Worm (Caenorhabditis elegans) whole organism, L2 larva: ENCODE results near the gene dnbp-1.
A peak's percentile ranks its signal among the peaks of the same experiment; 100 is the strongest.

ENCODE experiments used
- F13H6.1 ChIP-seq: sonication (generic microtip); optimal IDR thresholded peaks from 2 replicates; lab custom pipeline; 2016; ENCODE audit warnings: missing genetic modification characterization, missing compliant biosample characterization
- R02D3.7 ChIP-seq: fragments of 150-350 bp; optimal IDR thresholded peaks from 2 replicates; lab custom pipeline; 2014; ENCODE audit warnings: missing biosample characterization, missing genetic modification characterization
- Y55F3AM.14 ChIP-seq: fragments of 200-800 bp; sonication (Bioruptor generic); optimal IDR thresholded peaks from 2 replicates; lab custom pipeline; 2018; ENCODE audit warnings: mild to moderate bottlenecking, missing genetic modification characterization, missing compliant biosample characterization
- ZK546.5 ChIP-seq: sonication (generic microtip); optimal IDR thresholded peaks from 2 replicates; lab custom pipeline; 2017; ENCODE audit warnings: missing biosample characterization, missing genetic modification characterization
- alr-1 ChIP-seq: fragments of 150-350 bp; optimal IDR thresholded peaks from 2 replicates; lab custom pipeline; 2014; ENCODE audit warnings: missing biosample characterization, missing genetic modification characterization
- blmp-1 ChIP-seq: sonication (generic microtip); optimal IDR thresholded peaks from 2 replicates; lab custom pipeline; 2017; ENCODE audit warnings: missing genetic modification characterization, mild to moderate bottlenecking, missing compliant biosample characterization, antibody characterized with exemption, moderate library complexity; ENCODE audit not compliant: insufficient read depth
- ceh-16 ChIP-seq: fragments of 150-350 bp; optimal IDR thresholded peaks from 2 replicates; lab custom pipeline; 2014; ENCODE audit warnings: missing biosample characterization, missing genetic modification characterization
- crh-2 ChIP-seq: sonication (generic microtip); optimal IDR thresholded peaks from 2 replicates; lab custom pipeline; 2017; ENCODE audit warnings: missing biosample characterization, missing genetic modification characterization
- dmd-4 ChIP-seq: sonication (generic microtip); optimal IDR thresholded peaks from 2 replicates; lab custom pipeline; 2017; ENCODE audit warnings: missing biosample characterization, missing genetic modification characterization
- egl-27 ChIP-seq: sonication (generic microtip); optimal IDR thresholded peaks from 3 replicates; lab custom pipeline; 2017; ENCODE audit warnings: missing biosample characterization, missing genetic modification reagents, missing genetic modification characterization
- elt-1 ChIP-seq: fragments of 150-350 bp; optimal IDR thresholded peaks from 2 replicates; lab custom pipeline; 2014; ENCODE audit warnings: missing biosample characterization, missing genetic modification characterization
- elt-3 ChIP-seq: sonication (generic microtip); optimal IDR thresholded peaks from 2 replicates; lab custom pipeline; 2017; ENCODE audit warnings: missing biosample characterization, missing genetic modification characterization
- gmeb-1 ChIP-seq: fragments of 150-350 bp; optimal IDR thresholded peaks from 2 replicates; lab custom pipeline; 2014; ENCODE audit warnings: missing biosample characterization, missing genetic modification characterization
- lin-11 ChIP-seq: fragments of 150-350 bp; sonication (generic microtip); optimal IDR thresholded peaks from 2 replicates; lab custom pipeline; 2014; ENCODE audit warnings: missing biosample characterization, missing genetic modification characterization, inconsistent platforms, mixed read lengths
- lin-13 ChIP-seq: fragments of 150-350 bp; optimal IDR thresholded peaks from 2 replicates; lab custom pipeline; 2014; ENCODE audit warnings: missing biosample characterization, missing genetic modification reagents, missing genetic modification characterization
- lin-39 ChIP-seq: fragments of 150-350 bp; optimal IDR thresholded peaks from 2 replicates; lab custom pipeline; 2014; ENCODE audit warnings: missing biosample characterization, missing genetic modification reagents, missing genetic modification characterization
- lsy-2 ChIP-seq, 2 experiments: fragments of 150-350 bp in 1 of 2; sonication (generic microtip) in 1 of 2; optimal IDR thresholded peaks; 2 replicates each; lab custom pipeline; 2014 to 2017; ENCODE audit warnings: missing biosample characterization in 2 of 2, missing genetic modification characterization in 2 of 2
- mab-5 ChIP-seq: fragments of 150-350 bp; optimal IDR thresholded peaks from 2 replicates; lab custom pipeline; 2014; ENCODE audit warnings: missing biosample characterization, missing genetic modification characterization
- mbf-1 ChIP-seq: sonication (generic microtip); optimal IDR thresholded peaks from 2 replicates; lab custom pipeline; 2017; ENCODE audit warnings: missing biosample characterization, missing genetic modification characterization
- mdl-1 ChIP-seq, 2 experiments: fragments of 150-350 bp in 1 of 2; sonication (generic microtip) in 1 of 2; optimal IDR thresholded peaks; 2 replicates each; lab custom pipeline; 2017; ENCODE audit warnings: missing biosample characterization in 2 of 2, missing genetic modification characterization in 2 of 2
- nhr-10 ChIP-seq: sonication (generic microtip); optimal IDR thresholded peaks from 2 replicates; lab custom pipeline; 2017; ENCODE audit warnings: missing biosample characterization, missing genetic modification characterization
- nhr-11 ChIP-seq: fragments of 150-350 bp; optimal IDR thresholded peaks from 2 replicates; lab custom pipeline; 2014; ENCODE audit warnings: missing biosample characterization, missing genetic modification characterization
- nhr-12 ChIP-seq: fragments of 150-350 bp; optimal IDR thresholded peaks from 2 replicates; lab custom pipeline; 2014; ENCODE audit warnings: missing biosample characterization, missing genetic modification characterization
- nhr-129 ChIP-seq: fragments of 150-350 bp; optimal IDR thresholded peaks from 2 replicates; lab custom pipeline; 2014; ENCODE audit warnings: missing biosample characterization, missing genetic modification characterization
- nhr-21 ChIP-seq: fragments of 150-350 bp; optimal IDR thresholded peaks from 2 replicates; lab custom pipeline; 2014; ENCODE audit warnings: missing biosample characterization, missing genetic modification characterization
- nhr-25 ChIP-seq: fragments of 150-350 bp; sonication (generic microtip); optimal IDR thresholded peaks from 3 replicates; lab custom pipeline; 2014; ENCODE audit warnings: missing biosample characterization, missing genetic modification characterization
- nhr-77 ChIP-seq: fragments of 150-350 bp; optimal IDR thresholded peaks from 2 replicates; lab custom pipeline; 2014; ENCODE audit warnings: missing biosample characterization, missing genetic modification characterization
- peb-1 ChIP-seq: fragments of 150-350 bp; optimal IDR thresholded peaks from 2 replicates; lab custom pipeline; 2014; ENCODE audit warnings: missing biosample characterization, missing genetic modification characterization
- sem-4 ChIP-seq: fragments of 150-350 bp; optimal IDR thresholded peaks from 2 replicates; lab custom pipeline; 2014; ENCODE audit warnings: missing biosample characterization, missing genetic modification reagents, missing genetic modification characterization
- skn-1 ChIP-seq: sonication (generic microtip); optimal IDR thresholded peaks from 2 replicates; lab custom pipeline; 2017; ENCODE audit warnings: missing biosample characterization, missing genetic modification characterization
- sma-3 ChIP-seq: sonication (generic microtip); optimal IDR thresholded peaks from 2 replicates; lab custom pipeline; 2016; ENCODE audit warnings: missing genetic modification reagents, missing genetic modification characterization, missing compliant biosample characterization
- snpc-4 ChIP-seq: fragments of 150-350 bp; optimal IDR thresholded peaks from 2 replicates; lab custom pipeline; 2014; ENCODE audit warnings: missing biosample characterization, missing genetic modification characterization
- unc-55 ChIP-seq: fragments of 150-350 bp; sonication (generic microtip); optimal IDR thresholded peaks from 3 replicates; lab custom pipeline; 2014; ENCODE audit warnings: missing biosample characterization, missing genetic modification reagents, missing genetic modification characterization
- unc-62 ChIP-seq: fragments of 150-350 bp; optimal IDR thresholded peaks from 2 replicates; lab custom pipeline; 2014; ENCODE audit warnings: missing biosample characterization, missing genetic modification reagents, missing genetic modification characterization
- zag-1 ChIP-seq: fragments of 150-350 bp; optimal IDR thresholded peaks from 2 replicates; lab custom pipeline; 2014; ENCODE audit warnings: missing biosample characterization, missing genetic modification characterization
- ztf-1 ChIP-seq: fragments of 200-800 bp; sonication (Bioruptor generic); conservative IDR thresholded peaks from 2 replicates; pipeline ENCODE4 v1.3.6; 2022; ENCODE audit warnings: missing genetic modification characterization, missing compliant biosample characterization
- ztf-11 ChIP-seq: sonication (generic microtip); optimal IDR thresholded peaks from 2 replicates; lab custom pipeline; 2017; ENCODE audit warnings: missing biosample characterization, missing genetic modification characterization

Gene dnbp-1

DNA sequence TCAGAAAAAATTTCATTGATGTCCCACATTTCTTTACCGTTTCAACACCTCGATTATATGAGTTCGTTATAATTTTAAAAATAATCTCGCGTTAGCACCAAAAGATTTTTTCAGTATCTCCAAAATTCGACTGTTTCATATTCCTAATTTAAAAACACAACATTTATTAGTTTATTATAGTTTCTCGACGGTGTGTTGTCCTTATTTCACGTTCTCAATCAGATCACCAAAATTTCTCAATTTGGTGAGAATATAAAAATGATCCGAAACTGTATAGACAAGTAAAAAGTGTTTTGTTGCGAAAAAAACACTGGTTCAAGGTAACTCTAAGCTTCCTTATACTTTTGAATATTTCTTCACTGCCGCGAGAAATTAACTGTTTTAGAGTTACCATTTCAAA, 29.1 kb upstream of the dnbp-1 start:
- no peak for TF ChIP-seq elt-1 (tag; lab: Kevin White, UChicago)
- TF ChIP-seq nhr-77 (tag; lab: Kevin White, UChicago), result no peak
- no peak for TF ChIP-seq blmp-1 (tag; lab: Kevin White, UChicago)
- no peak for TF ChIP-seq egl-27
- TF ChIP-seq lin-13, result no peak
- no peak for TF ChIP-seq ZK546.5
- TF ChIP-seq zag-1 (tag; lab: Kevin White, UChicago), result no peak
- TF ChIP-seq mab-5 (tag; lab: Kevin White, UChicago), result no peak
- no peak for TF ChIP-seq ztf-1 (GFP tag; lab: Robert Waterston, UW)
- no peak for TF ChIP-seq unc-62 (GFP tag; lab: Kevin White, UChicago)

DNA sequence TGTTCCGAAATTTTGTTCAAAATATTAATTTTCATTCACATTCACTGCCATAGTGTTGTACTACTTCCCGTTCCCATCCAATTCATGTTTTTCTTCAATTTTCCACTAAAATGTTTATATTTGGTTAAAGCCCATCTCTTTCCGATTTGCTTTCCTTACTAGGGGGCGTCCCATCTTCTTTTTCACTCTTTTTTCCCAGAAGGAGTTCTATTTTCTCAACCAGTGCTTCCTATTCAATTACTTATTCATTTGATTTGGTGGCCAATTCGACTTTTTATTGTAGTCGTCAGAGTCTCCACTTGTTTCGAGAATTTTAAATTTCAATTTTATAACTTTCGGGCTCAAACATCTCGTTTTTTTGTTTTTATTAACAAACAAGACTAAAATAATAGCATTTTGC, 22.1 kb upstream of the dnbp-1 start:
- peak; percentile 3 for TF ChIP-seq sem-4 (tag; lab: Kevin White, UChicago)
- TF ChIP-seq R02D3.7 (tag; lab: Kevin White, UChicago), result no peak

DNA sequence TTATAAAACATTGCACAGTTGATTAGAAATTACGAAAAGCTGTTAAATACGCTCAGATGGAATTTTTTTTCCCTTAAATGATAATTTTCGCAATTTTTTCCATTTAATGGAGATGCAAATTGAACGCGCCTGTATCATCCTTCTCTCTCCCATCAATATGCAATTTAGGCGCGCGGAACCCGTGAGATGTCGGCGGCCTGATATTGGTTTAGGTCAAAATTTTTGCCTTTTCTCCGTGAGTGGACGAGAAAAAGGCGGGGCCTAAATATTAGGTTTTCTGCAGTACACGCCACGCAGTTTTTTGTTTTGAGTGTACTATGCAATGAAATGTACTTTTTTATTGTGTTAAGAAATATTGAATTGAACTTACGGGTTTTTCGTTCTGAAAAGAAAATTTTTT, 10.2 kb upstream of the dnbp-1 start:
- peak; percentile 58 for TF ChIP-seq snpc-4
- no peak for TF ChIP-seq nhr-11 (tag; lab: Kevin White, UChicago)

DNA sequence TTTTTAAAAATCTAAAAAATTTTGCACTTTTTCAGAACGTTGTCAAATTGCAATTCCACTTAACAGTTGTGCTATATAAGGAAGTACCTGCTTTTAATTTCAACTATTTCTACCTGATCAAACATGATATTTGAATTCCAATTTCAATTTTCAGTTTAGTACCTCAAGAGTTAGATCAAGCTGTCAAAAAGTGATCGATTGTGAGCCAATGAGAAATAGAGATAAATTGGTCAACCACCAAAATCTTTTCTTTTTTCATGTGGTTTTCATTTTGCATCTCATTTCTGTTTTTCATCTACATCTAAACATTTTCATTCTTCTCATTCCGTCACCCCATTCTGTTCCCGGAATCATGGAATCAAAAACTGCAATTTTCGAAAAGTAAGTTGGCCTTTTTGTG, 9.1 kb upstream of the dnbp-1 start, which contains the start of gene egl-23:
egl-23 (plus strand) TSS at position 301 of the 400 bp plus-strand sequence.
- TF ChIP-seq nhr-12 (tag; lab: Kevin White, UChicago), result no peak
- TF ChIP-seq ceh-16 (tag; lab: Kevin White, UChicago), result no peak
- no peak for TF ChIP-seq gmeb-1 (tag; lab: Kevin White, UChicago)
- no peak for TF ChIP-seq Y55F3AM.14 (GFP tag; lab: Kevin White, UChicago)
- TF ChIP-seq dmd-4, result no peak
- no peak for TF ChIP-seq nhr-10
- TF ChIP-seq snpc-4, result no peak
- TF ChIP-seq sem-4 (tag; lab: Kevin White, UChicago), result no peak
- TF ChIP-seq egl-27, result no peak
- TF ChIP-seq lin-11 (tag; lab: Kevin White, UChicago), result no peak
- no peak for TF ChIP-seq elt-3 (tag; lab: Kevin White, UChicago)
- TF ChIP-seq lsy-2 (tag; optimal IDR thresholded peaks at IDR 0.05; lab: Kevin White, UChicago), result no peak
- no peak for TF ChIP-seq nhr-129 (tag; lab: Kevin White, UChicago)
- TF ChIP-seq elt-1 (tag; lab: Kevin White, UChicago), result no peak
- no peak for TF ChIP-seq peb-1 (tag; lab: Kevin White, UChicago)
- no peak for TF ChIP-seq skn-1 (tag; lab: Kevin White, UChicago)

DNA sequence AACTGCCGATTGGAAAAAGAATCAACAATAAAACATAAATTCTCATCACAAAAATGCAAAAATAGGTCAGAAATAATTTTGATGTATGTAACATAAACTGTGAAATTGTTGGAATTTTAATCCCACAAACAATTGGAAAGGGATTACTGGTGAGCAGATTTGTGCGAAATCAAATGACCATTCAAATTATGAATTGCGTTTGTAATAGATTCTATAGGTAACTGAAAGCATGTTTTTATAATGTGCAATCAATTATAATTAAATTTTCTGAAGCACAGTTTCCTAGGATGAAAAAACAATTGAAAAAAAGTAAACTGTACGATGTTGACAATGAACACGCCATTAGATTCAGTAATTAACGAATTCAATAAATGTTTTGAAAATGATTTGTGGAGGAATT, 6.1 kb upstream of the dnbp-1 start, which contains the start of gene tor-1:
tor-1 (minus strand) TSS at position 101 of the 400 bp plus-strand sequence.
- TF ChIP-seq nhr-25 (tag; lab: Kevin White, UChicago) (no peak), R02D3.7 (tag; lab: Kevin White, UChicago) (no peak), nhr-21 (tag; lab: Kevin White, UChicago) (no peak), ceh-16 (tag; lab: Kevin White, UChicago) (no peak), dmd-4 (no peak), nhr-77 (tag; lab: Kevin White, UChicago) (no peak), unc-55 (GFP tag; lab: Kevin White, UChicago) (no peak), nhr-129 (tag; lab: Kevin White, UChicago) (no peak), nhr-12 (tag; lab: Kevin White, UChicago) (no peak), lin-39 (tag; lab: Kevin White, UChicago) (no peak), nhr-11 (tag; lab: Kevin White, UChicago) (no peak), egl-27 (no peak), peb-1 (tag; lab: Kevin White, UChicago) (no peak), sem-4 (tag; lab: Kevin White, UChicago) (no peak), mdl-1 (tag; optimal IDR thresholded peaks at IDR 0.05; lab: Kevin White, UChicago) (no peak), alr-1 (tag; lab: Kevin White, UChicago) (no peak), skn-1 (tag; lab: Kevin White, UChicago) (no peak)

DNA sequence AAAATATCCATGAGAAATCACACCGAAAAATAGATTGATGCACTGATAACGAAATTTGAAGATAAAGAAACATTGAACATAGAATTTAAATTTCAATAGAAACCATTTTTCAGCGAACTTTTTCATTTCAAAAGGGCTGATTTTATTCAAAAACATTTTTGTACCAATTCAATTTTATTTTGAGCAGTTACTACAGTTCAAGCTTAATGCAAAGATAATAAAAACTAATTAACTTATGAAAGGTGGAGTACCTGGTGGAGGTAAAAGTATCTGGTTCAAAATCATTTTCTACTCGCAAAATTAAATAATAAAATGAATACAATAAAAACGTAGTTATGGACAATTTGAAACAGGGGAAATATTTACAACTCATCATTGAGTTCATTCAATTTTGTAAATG, 4.4 kb upstream of the dnbp-1 start, which contains the start of gene tor-2:
tor-2 (minus strand) TSS at position 101 of the 400 bp plus-strand sequence.
- TF ChIP-seq crh-2 (tag; lab: Kevin White, UChicago) (no peak), blmp-1 (tag; lab: Kevin White, UChicago) (no peak), sma-3 (GFP tag; lab: Kevin White, UChicago) (no peak), unc-55 (GFP tag; lab: Kevin White, UChicago) (no peak), dmd-4 (no peak), F13H6.1 (tag; lab: Kevin White, UChicago) (no peak), unc-62 (GFP tag; lab: Kevin White, UChicago) (no peak), mbf-1 (tag; lab: Kevin White, UChicago) (no peak), ztf-11 (tag; lab: Kevin White, UChicago) (no peak), nhr-10 (no peak), sem-4 (tag; lab: Kevin White, UChicago) (no peak), alr-1 (tag; lab: Kevin White, UChicago) (no peak), Y55F3AM.14 (GFP tag; lab: Kevin White, UChicago) (no peak), lsy-2 (tag; optimal IDR thresholded peaks at IDR 0.05; lab: Kevin White, UChicago) (no peak), gmeb-1 (tag; lab: Kevin White, UChicago) (no peak), nhr-77 (tag; lab: Kevin White, UChicago) (no peak)
